ENCODE assay signal across 1 fruit fly cellular context in the genomic region with DNA sequence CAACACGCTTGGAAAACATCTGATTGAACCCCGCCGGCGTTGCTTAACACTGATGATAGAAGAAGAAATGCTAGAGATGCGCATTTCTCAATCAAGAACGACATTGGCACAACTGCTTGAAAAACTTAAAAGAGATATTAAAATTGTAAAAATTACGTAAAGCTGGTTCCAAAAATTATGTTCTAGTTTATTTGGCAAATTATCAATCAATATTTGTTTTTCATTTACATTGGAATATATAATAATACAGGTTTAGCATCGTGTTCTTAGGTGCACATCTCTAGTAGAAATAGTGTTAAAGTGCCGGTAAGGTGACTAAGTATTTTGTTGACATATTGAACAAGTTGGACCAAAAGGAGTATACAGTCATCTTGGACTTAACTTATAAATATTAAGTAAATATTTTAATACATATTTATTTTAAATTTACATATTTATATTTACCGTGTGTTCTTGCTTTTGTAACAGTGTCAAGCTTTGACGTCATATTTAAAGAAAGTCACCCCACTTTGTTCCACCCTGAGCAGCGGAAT.
TF ChIP-seq lines count a peak whose summit lies in the region.

A gene (minus strand): TSS at position 25 of the 533 bp plus-strand sequence.
A gene (plus strand): TSS at position 282 of the 533 bp plus-strand sequence.

TF ChIP-seq in whole organism, embryonic, 481 proteins besides CTCF, POLR2A, EP300 and RAD21 (continued from another document):
- peak; percentile 96 for TF ChIP-seq CG8924 (tag; optimal IDR thresholded peaks at IDR 0.05; lab: Kevin White, UChicago)
- peak; percentile 99 for TF ChIP-seq sens (GFP tag; lab: Kevin White, UChicago)
- peak; percentile 82 for TF ChIP-seq Poxn (GFP tag; IDR thresholded peaks at IDR 0.05; lab: Robert Waterston, UW)
- peak; percentile 96 for TF ChIP-seq CG12155 (GFP tag; optimal IDR thresholded peaks at IDR 0.05; lab: Kevin White, UChicago)
- peak; percentile 85 for TF ChIP-seq CG8281 (tag; optimal IDR thresholded peaks at IDR 0.05; lab: Kevin White, UChicago)
- TF ChIP-seq NC2β (GFP tag; optimal IDR thresholded peaks at IDR 0.05; lab: Kevin White, UChicago), result peak; percentile 95
- TF ChIP-seq CG34224 (GFP tag; IDR thresholded peaks at IDR 0.05; lab: Robert Waterston, UW; ENCODE audit: partially characterized antibody), result peak; percentile 53; the same call in 1 of the 3 replicates
- TF ChIP-seq Six4 (GFP tag; optimal IDR thresholded peaks at IDR 0.05; lab: Kevin White, UChicago), result peak; percentile 94
- no peak for TF ChIP-seq pita (GFP tag; optimal IDR thresholded peaks at IDR 0.05; lab: Kevin White, UChicago)
- TF ChIP-seq luna (GFP tag; optimal IDR thresholded peaks at IDR 0.05; lab: Kevin White, UChicago), result peak; percentile 93
- peak; percentile 93 for TF ChIP-seq CG14014 (GFP tag; IDR thresholded peaks at IDR 0.05; lab: Robert Waterston, UW)
- peak; percentile 95 for TF ChIP-seq tgo (GFP tag; IDR thresholded peaks at IDR 0.05; lab: Robert Waterston, UW)
- TF ChIP-seq CG9437 (GFP tag; optimal IDR thresholded peaks at IDR 0.05; lab: Kevin White, UChicago), result peak; percentile 88
- TF ChIP-seq CG5245 (GFP tag; optimal IDR thresholded peaks at IDR 0.05; lab: Kevin White, UChicago), result peak; percentile 95
- TF ChIP-seq BtbVII (GFP tag; optimal IDR thresholded peaks at IDR 0.05; lab: Kevin White, UChicago), result peak; percentile 91
- peak; percentile 71; the same call in 1 of the 2 replicates for TF ChIP-seq CG11696 (GFP tag; IDR thresholded peaks at IDR 0.05; lab: Robert Waterston, UW)
- peak; percentile 93 for TF ChIP-seq Atf6 (GFP tag; IDR thresholded peaks at IDR 0.05; lab: Robert Waterston, UW)
- peak; percentile 67 for TF ChIP-seq TFAM (GFP tag; optimal IDR thresholded peaks at IDR 0.05; lab: Kevin White, UChicago)
- TF ChIP-seq CG17829 (tag; optimal IDR thresholded peaks at IDR 0.05; lab: Kevin White, UChicago), result peak; percentile 96
- peak; percentile 42; the same call in 1 of the 2 replicates for TF ChIP-seq bowl (GFP tag; IDR thresholded peaks at IDR 0.05; lab: Robert Waterston, UW)
TF ChIP-seq in whole organism, embryonic: peak in this region for 453.
